Worm (Caenorhabditis elegans) whole organism, L2 larva: ENCODE results near the gene Y39B6A.3.

Experiments used
- blmp-1 ChIP-seq: sonication (generic microtip); optimal IDR thresholded peaks from 2 replicates; lab custom pipeline; 2017; ENCODE audit warnings: missing genetic modification characterization, mild to moderate bottlenecking, missing compliant biosample characterization, antibody characterized with exemption, moderate library complexity; ENCODE audit not compliant: insufficient read depth
- elt-3 ChIP-seq: sonication (generic microtip); optimal IDR thresholded peaks from 2 replicates; lab custom pipeline; 2017; ENCODE audit warnings: missing biosample characterization, missing genetic modification characterization
- lsy-2 ChIP-seq, 2 experiments: fragments of 150-350 bp in 1 of 2; sonication (generic microtip) in 1 of 2; optimal IDR thresholded peaks; 2 replicates each; lab custom pipeline; 2014 to 2017; ENCODE audit warnings: missing biosample characterization in 2 of 2, missing genetic modification characterization in 2 of 2
- nhr-77 ChIP-seq: fragments of 150-350 bp; optimal IDR thresholded peaks from 2 replicates; lab custom pipeline; 2014; ENCODE audit warnings: missing biosample characterization, missing genetic modification characterization
- sma-3 ChIP-seq: sonication (generic microtip); optimal IDR thresholded peaks from 2 replicates; lab custom pipeline; 2016; ENCODE audit warnings: missing genetic modification reagents, missing genetic modification characterization, missing compliant biosample characterization
- unc-62 ChIP-seq: fragments of 150-350 bp; optimal IDR thresholded peaks from 2 replicates; lab custom pipeline; 2014; ENCODE audit warnings: missing biosample characterization, missing genetic modification reagents, missing genetic modification characterization

DNA sequence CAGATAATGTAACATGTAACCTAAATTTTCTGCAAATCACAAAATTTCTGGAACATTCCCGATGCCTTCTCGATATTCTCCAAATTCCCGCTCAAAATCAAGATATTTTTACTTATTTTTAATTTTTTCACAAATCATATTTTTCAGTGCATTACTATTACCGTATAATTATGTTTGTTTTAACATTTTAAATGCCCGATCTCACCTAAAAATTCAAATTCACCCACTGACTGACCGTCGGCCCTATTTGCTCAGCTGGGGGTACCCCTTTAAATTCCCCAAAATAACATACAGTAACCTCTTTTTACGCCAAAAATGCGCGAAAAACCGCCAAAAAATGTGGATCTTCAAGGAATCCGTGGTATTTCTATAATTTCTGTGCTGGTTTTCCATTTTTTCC, 27.9 kb upstream of the Y39B6A.3 start, which contains the start of gene oac-49:
- TF ChIP-seq lsy-2 (tag; optimal IDR thresholded peaks at IDR 0.05; lab: Kevin White, UChicago): no peak
- no peak for TF ChIP-seq sma-3 (GFP tag; lab: Kevin White, UChicago)
- TF ChIP-seq elt-3: no peak
- TF ChIP-seq blmp-1 (tag; lab: Kevin White, UChicago): no peak
- no peak for TF ChIP-seq unc-62 (GFP tag; lab: Kevin White, UChicago)
- no peak for TF ChIP-seq nhr-77 (tag; lab: Kevin White, UChicago)
